Worm (Caenorhabditis elegans): ENCODE measurements around the gene lact-4.

The lact-4 gene

DNA sequence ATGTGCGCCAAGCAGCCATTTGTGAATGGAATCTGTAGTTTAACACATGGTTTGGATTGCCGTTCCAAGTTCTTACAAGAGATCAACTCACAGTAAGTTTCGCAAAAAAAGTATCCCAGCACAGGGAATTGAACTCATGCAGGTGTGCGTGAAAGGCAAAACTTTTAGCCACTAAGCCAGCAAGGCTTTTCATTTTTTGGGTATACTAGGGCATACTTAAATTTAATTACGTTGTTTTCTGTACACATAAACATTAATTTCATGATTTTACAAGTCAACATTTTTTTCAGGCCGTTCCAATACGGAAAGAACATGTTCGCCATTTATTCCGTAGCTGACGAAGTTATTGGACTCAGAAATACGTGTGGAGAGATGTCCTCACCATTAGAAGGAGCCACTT lies 38.8 kb downstream of the lact-4 start (continued):
- peak in 1 of 3 experiments; percentile 56 for TF ChIP-seq lin-35 (GFP tag; optimal IDR thresholded peaks at IDR 0.05)
- TF ChIP-seq ceh-79 (tag; optimal IDR thresholded peaks at IDR 0.05): peak; percentile 87
- peak; percentile 95 for TF ChIP-seq nhr-27 (tag; optimal IDR thresholded peaks at IDR 0.05)
- no peak for TF ChIP-seq ccch-3 (GFP tag; optimal IDR thresholded peaks at IDR 0.05)
- no peak for TF ChIP-seq bed-2 (GFP tag; IDR thresholded peaks at IDR 0.05)
- 0 out of 2 replicates have a peak, but pooled peaks have one; percentile 84 for TF ChIP-seq cebp-2 (GFP tag; IDR thresholded peaks at IDR 0.05)
- TF ChIP-seq snpc-4 (GFP tag; optimal IDR thresholded peaks at IDR 0.05): peak; percentile 59
- peak in 2 of 4 experiments; percentile 26 to 60 for TF ChIP-seq snpc-4 (tag; optimal IDR thresholded peaks at IDR 0.05)
- TF ChIP-seq snpc-1.1 (tag; optimal IDR thresholded peaks at IDR 0.05; ENCODE audit: insufficient read depth): peak; percentile 52
- 0 out of 2 replicates have a peak, but pooled peaks have one; percentile 27 for TF ChIP-seq dox-1 (GFP tag; IDR thresholded peaks at IDR 0.05)
- TF ChIP-seq hmg-20 (GFP tag; IDR thresholded peaks at IDR 0.05): 0 out of 2 replicates have a peak, but pooled peaks have one; percentile 65
- TF ChIP-seq F33H1.4 (GFP tag; IDR thresholded peaks at IDR 0.05): peak; percentile 49
- TF ChIP-seq somi-1 (GFP tag; optimal IDR thresholded peaks at IDR 0.05): peak; percentile 46
- peak; percentile 88 for TF ChIP-seq mes-4 (tag; optimal IDR thresholded peaks at IDR 0.05)
- TF ChIP-seq cebp-1 (GFP tag; IDR thresholded peaks at IDR 0.05): no peak
- TF ChIP-seq cebp-1 (tag; optimal IDR thresholded peaks at IDR 0.05): no peak
- TF ChIP-seq pha-4 (tag; optimal IDR thresholded peaks at IDR 0.05): no peak
- peak; percentile 76 for TF ChIP-seq ceh-40 (GFP tag; IDR thresholded peaks at IDR 0.05)
- peak; percentile 53; the same call in 1 of the 2 replicates for TF ChIP-seq mcd-1 (GFP tag; IDR thresholded peaks at IDR 0.05)
- TF ChIP-seq Y53F4B.3 (GFP tag; IDR thresholded peaks at IDR 0.05): no peak
- TF ChIP-seq egrh-3 (GFP tag; IDR thresholded peaks at IDR 0.05): no peak
- TF ChIP-seq ceh-27 (GFP tag; optimal IDR thresholded peaks at IDR 0.05): peak; percentile 34
- peak; percentile 66 for TF ChIP-seq lin-54 (GFP tag; optimal IDR thresholded peaks at IDR 0.05)
- peak; percentile 81 for TF ChIP-seq hsf-1 (GFP tag; IDR thresholded peaks at IDR 0.05)
- TF ChIP-seq ceh-58 (GFP tag; IDR thresholded peaks at IDR 0.05): peak; percentile 98
- 0 out of 2 replicates have a peak, but pooled peaks have one; percentile 25 for TF ChIP-seq ztf-28 (GFP tag; IDR thresholded peaks at IDR 0.05)
- TF ChIP-seq akir-1 (GFP tag; optimal IDR thresholded peaks at IDR 0.05): no peak
- TF ChIP-seq ZK185.1 (tag; optimal IDR thresholded peaks at IDR 0.05; ENCODE audit: poor library complexity, severe bottlenecking): peak; percentile 66
- peak; percentile 65; the same call in 1 of the 2 replicates for TF ChIP-seq ztf-6 (GFP tag; IDR thresholded peaks at IDR 0.05)
- peak; percentile 75 for TF ChIP-seq F57C9.4 (tag; optimal IDR thresholded peaks at IDR 0.05)
- TF ChIP-seq F55B11.4 (tag; optimal IDR thresholded peaks at IDR 0.05; ENCODE audit: borderline replicate concordance, insufficient read depth): peak; percentile 15
- TF ChIP-seq fkh-3 (tag; optimal IDR thresholded peaks at IDR 0.05): peak; percentile 76
- peak; percentile 83 for TF ChIP-seq F57A8.1 (GFP tag; optimal IDR thresholded peaks at IDR 0.05)
- no peak for TF ChIP-seq ama-1 (optimal IDR thresholded peaks at IDR 0.05)
- TF ChIP-seq ama-1 (GFP tag; optimal IDR thresholded peaks at IDR 0.05): peak; percentile 87 to 91
- TF ChIP-seq K12H6.12 (tag; optimal IDR thresholded peaks at IDR 0.05): no peak
- TF ChIP-seq attf-6 (GFP tag; IDR thresholded peaks at IDR 0.05): peak; percentile 69; the same call in 1 of the 2 replicates
- TF ChIP-seq ztf-3 (GFP tag; optimal IDR thresholded peaks at IDR 0.05): peak; percentile 6
- peak; percentile 97 for TF ChIP-seq rpc-1 (optimal IDR thresholded peaks at IDR 0.05)
- peak; percentile 99 for TF ChIP-seq rpc-1 (tag; optimal IDR thresholded peaks at IDR 0.05)
- peak; percentile 84 for TF ChIP-seq egl-44 (GFP tag; IDR thresholded peaks at IDR 0.05)
- TF ChIP-seq sptf-2 (GFP tag; optimal IDR thresholded peaks at IDR 0.05): no peak
- TF ChIP-seq F52B5.7 (tag; optimal IDR thresholded peaks at IDR 0.05): peak; percentile 93
- 0 out of 2 replicates have a peak, but pooled peaks have one; percentile 74 for TF ChIP-seq madf-3 (GFP tag; IDR thresholded peaks at IDR 0.05)
- 0 out of 2 replicates have a peak, but pooled peaks have one; percentile 28 for TF ChIP-seq Y79H2A.3 (GFP tag; conservative IDR thresholded peaks at IDR 0.05)
- TF ChIP-seq ztf-26 (tag; optimal IDR thresholded peaks at IDR 0.05): no peak
- TF ChIP-seq xnd-1 (tag; optimal IDR thresholded peaks at IDR 0.05): no peak
- TF ChIP-seq sdz-38 (tag; optimal IDR thresholded peaks at IDR 0.05): peak; percentile 27
- TF ChIP-seq K11D2.4 (GFP tag; IDR thresholded peaks at IDR 0.05): 0 out of 2 replicates have a peak, but pooled peaks have one; percentile 37

Measured in whole organism, young adult.